Worm (Caenorhabditis elegans) whole organism, midembryonic: ENCODE results near the gene sel-9.

Source experiments
- T22C8.4 ChIP-seq: fragments of 200-800 bp; sonication (Bioruptor generic); IDR thresholded peaks from 2 replicates; pipeline ENCODE4 v1.3.6; 2022; ENCODE audit warnings: missing genetic modification characterization, missing compliant biosample characterization
- cog-1 ChIP-seq: sonication (generic microtip); optimal IDR thresholded peaks from 2 replicates; lab custom pipeline; 2016; ENCODE audit warnings: missing genetic modification characterization, missing compliant biosample characterization
- flt-1 ChIP-seq: fragments of 200-800 bp; sonication (Bioruptor generic); IDR thresholded peaks from 2 replicates; pipeline ENCODE4 v1.3.6; 2022; ENCODE audit warnings: missing genetic modification characterization, missing compliant biosample characterization
- klf-2 ChIP-seq: fragments of 200-800 bp; sonication (Bioruptor generic); conservative IDR thresholded peaks from 2 replicates; pipeline ENCODE4 v1.3.6; 2022; ENCODE audit warnings: missing genetic modification reagents, missing genetic modification characterization, missing compliant biosample characterization
- med-1 ChIP-seq: sonication (generic microtip); optimal IDR thresholded peaks from 2 replicates; lab custom pipeline; 2017; ENCODE audit warnings: missing genetic modification characterization, mild to moderate bottlenecking, missing compliant biosample characterization, antibody characterized with exemption, missing genetic modification reagents; ENCODE audit not compliant: insufficient read depth
- ref-1 ChIP-seq: fragments of 200-800 bp; sonication (Bioruptor generic); conservative IDR thresholded peaks from 2 replicates; pipeline ENCODE4 v1.3.6; 2022; ENCODE audit warnings: missing genetic modification reagents, missing genetic modification characterization, missing compliant biosample characterization
- tab-1 ChIP-seq: fragments of 200-800 bp; sonication (Bioruptor generic); IDR thresholded peaks from 2 replicates; pipeline ENCODE4 v1.3.6; 2022; ENCODE audit warnings: missing genetic modification characterization, missing compliant biosample characterization
- ztf-23 ChIP-seq: fragments of 200-800 bp; sonication (Bioruptor generic); IDR thresholded peaks from 2 replicates; pipeline ENCODE4 v1.3.6; 2022; ENCODE audit warnings: missing genetic modification reagents, missing genetic modification characterization, missing compliant biosample characterization
- ztf-29 ChIP-seq: fragments of 200-800 bp; sonication (Bioruptor generic); IDR thresholded peaks from 2 replicates; pipeline ENCODE4 v1.3.6; 2022; ENCODE audit warnings: missing genetic modification reagents, missing genetic modification characterization, missing compliant biosample characterization

The sel-9 gene

DNA sequence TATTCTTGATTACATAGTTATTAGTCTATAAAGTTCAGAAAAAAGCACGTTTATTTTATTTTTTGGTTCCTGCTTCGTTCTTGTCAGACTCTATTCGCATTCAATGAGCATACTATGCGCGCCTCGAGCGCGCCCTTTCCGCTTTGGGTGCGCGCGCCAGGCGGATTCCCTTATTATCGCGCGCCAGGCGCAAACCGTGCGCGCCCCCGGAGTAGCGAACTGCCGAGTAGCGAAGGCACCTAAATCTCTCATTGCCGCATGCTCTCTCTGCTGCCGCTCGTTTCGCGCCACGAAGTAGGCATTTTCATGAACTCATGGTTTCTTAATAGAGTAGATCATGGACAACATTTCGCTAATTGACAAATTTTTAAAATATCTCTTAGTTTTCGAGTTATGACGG, 24.7 kb upstream of the sel-9 start:
- TF ChIP-seq ref-1 (no peak), flt-1 (no peak), tab-1 (no peak), med-1 (GFP tag; lab: Kevin White, UChicago) (no peak), ztf-23 (no peak), klf-2 (GFP tag; lab: Robert Waterston, UW) (no peak), cog-1 (tag; lab: Kevin White, UChicago) (no peak), T22C8.4 (GFP tag; lab: Robert Waterston, UW) (no peak), ztf-29 (GFP tag; lab: Robert Waterston, UW) (no peak)

DNA sequence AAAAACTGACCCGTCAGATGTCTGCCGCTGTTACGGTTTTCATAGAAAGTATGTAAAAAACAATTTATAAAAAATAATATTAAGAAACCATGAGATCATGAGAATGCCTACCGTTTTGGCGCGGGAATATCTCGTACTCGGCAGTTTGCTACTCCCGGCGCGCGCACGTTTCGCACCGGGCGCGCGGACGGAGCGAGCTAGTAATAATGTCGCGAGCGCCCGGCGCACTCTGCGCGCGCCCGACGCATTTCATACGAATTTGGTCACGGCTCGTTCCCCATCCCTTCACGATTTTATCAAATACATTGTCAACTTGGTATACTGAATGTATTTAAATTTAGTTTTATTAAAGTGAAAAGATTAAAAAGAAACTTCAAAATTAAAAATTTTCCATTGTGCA, 23.5 kb upstream of the sel-9 start:
- TF ChIP-seq med-1 (GFP tag; lab: Kevin White, UChicago) (no peak), tab-1 (no peak), cog-1 (tag; lab: Kevin White, UChicago) (no peak), flt-1 (no peak)

DNA sequence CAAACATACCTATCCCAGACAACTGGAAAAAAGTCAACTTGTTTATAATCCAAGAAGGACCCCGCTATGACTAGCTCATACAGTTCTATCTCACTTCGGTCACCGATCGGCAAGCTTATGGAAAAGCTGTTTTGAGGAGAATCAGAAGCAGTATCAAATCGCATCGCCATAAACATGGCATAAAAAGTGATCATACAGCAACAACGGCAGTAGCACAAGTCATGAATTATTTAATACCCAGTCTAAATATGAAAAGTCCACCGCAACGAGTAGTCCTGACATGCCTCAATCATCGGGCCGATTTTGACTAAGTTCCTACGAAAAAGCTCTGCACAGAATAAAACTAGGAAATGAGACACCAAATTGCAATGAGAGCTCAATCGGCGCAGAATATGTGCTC, 21.2 kb upstream of the sel-9 start:
- no peak for TF ChIP-seq ref-1
- TF ChIP-seq ztf-29 (GFP tag; lab: Robert Waterston, UW): no peak
- TF ChIP-seq tab-1: no peak
- no peak for TF ChIP-seq flt-1
- TF ChIP-seq ztf-23: no peak
- TF ChIP-seq cog-1 (tag; lab: Kevin White, UChicago): no peak
- TF ChIP-seq klf-2 (GFP tag; lab: Robert Waterston, UW): no peak
- no peak for TF ChIP-seq T22C8.4 (GFP tag; lab: Robert Waterston, UW)
- TF ChIP-seq med-1 (GFP tag; lab: Kevin White, UChicago): no peak

DNA sequence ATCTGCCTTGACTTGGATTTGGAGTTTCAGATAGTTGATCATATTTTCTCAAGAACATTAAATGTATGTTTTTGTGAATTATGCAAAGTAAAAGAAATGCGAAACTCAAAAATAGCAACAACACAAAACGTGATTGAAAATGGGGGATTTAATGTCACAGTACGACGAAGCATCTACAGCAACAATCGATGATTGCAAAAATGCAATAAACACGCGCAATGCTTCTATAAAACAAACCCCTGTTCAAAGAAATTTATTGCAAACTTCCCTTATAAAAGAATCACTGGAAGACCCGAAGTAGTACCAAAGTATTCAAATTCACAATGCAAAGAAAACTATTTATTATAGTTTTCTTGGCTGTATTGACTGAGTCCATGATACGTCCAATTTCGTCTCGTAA, 15.8 kb upstream of the sel-9 start, which contains the start of gene clec-219:
Gene clec-219, plus strand, starts transcription at position 301 of the 400 bp plus-strand sequence.
- TF ChIP-seq cog-1 (tag; lab: Kevin White, UChicago) (no peak), ztf-29 (GFP tag; lab: Robert Waterston, UW) (no peak), med-1 (GFP tag; lab: Kevin White, UChicago) (no peak), ref-1 (no peak), klf-2 (GFP tag; lab: Robert Waterston, UW) (no peak), tab-1 (no peak), ztf-23 (no peak), T22C8.4 (GFP tag; lab: Robert Waterston, UW) (no peak), flt-1 (no peak)

DNA sequence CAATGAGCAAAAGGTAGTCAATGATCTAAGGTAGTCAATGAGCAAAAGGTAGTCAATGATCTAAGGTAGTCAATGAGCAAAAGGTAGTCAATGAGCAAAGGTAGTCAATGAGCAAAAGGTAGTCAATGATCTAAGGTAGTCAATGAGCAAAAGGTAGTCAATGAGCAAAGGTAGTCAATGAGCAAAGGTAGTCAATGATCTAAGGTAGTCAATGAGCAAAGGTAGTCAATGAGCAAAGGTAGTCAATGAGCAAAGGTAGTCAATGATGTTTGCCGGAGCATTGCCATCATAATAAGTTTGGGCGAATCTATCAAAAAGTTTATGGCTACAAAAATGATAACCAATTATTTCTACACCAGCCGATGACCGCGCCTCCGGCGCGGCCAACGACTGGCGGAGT, 12.4 kb upstream of the sel-9 start:
- TF ChIP-seq ztf-23 (peak; percentile 24; the same call in 1 of the 2 replicates), klf-2 (GFP tag; lab: Robert Waterston, UW) (peak; percentile 75), tab-1 (peak; percentile 44; the same call in 1 of the 2 replicates), flt-1 (peak; percentile 56)

DNA sequence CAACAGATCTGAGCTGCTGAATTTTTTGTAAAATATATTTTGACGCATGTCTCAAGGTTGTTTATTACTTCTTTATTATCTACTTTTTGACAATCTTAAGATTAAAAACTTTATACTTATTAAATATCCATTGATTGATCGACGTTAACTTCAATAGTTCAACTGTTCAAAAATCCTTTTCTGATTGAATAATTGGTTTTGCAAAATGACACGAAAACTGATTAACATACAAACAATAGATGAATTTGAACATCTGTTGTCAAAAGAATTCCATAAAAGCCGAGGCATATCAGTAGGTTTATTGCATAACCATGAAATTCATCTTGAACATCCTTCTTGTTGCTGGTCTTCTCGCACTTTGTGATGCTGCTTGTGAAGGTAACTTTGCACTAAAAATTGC, 8.8 kb upstream of the sel-9 start, which contains the start of gene W02D7.12:
Gene W02D7.12, plus strand, starts transcription at position 301 of the 400 bp plus-strand sequence.
- TF ChIP-seq klf-2 (GFP tag; lab: Robert Waterston, UW): no peak
- no peak for TF ChIP-seq cog-1 (tag; lab: Kevin White, UChicago)
- TF ChIP-seq T22C8.4 (GFP tag; lab: Robert Waterston, UW): no peak
- TF ChIP-seq ztf-29 (GFP tag; lab: Robert Waterston, UW): no peak
- no peak for TF ChIP-seq ztf-23

DNA sequence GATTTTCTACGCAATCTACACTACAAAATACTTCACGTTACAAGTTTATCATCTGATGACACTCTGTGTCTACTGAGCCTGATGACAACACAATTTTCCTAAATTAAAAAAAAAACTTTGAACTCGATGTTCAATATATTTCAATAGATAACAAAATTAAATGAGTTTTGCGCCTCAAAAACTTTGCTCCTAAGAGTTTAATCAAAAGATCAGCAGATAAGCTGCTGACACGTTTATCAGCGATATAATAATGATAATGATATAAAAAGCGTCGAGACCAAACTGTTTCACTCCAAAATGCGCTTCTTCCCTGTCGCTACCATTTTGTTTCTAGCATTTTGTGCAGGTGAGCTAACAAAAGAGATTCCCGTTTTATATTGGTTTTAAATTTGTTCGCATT, 5.3 kb upstream of the sel-9 start, which contains the start of gene clec-218:
Gene clec-218, plus strand, starts transcription at position 262 of the 400 bp plus-strand sequence.
- TF ChIP-seq klf-2 (GFP tag; lab: Robert Waterston, UW): no peak
- TF ChIP-seq ref-1: no peak
- no peak for TF ChIP-seq med-1 (GFP tag; lab: Kevin White, UChicago)
- no peak for TF ChIP-seq cog-1 (tag; lab: Kevin White, UChicago)
- TF ChIP-seq ztf-29 (GFP tag; lab: Robert Waterston, UW): no peak
- no peak for TF ChIP-seq tab-1
- no peak for TF ChIP-seq T22C8.4 (GFP tag; lab: Robert Waterston, UW)
- TF ChIP-seq ztf-23: no peak
- no peak for TF ChIP-seq flt-1

DNA sequence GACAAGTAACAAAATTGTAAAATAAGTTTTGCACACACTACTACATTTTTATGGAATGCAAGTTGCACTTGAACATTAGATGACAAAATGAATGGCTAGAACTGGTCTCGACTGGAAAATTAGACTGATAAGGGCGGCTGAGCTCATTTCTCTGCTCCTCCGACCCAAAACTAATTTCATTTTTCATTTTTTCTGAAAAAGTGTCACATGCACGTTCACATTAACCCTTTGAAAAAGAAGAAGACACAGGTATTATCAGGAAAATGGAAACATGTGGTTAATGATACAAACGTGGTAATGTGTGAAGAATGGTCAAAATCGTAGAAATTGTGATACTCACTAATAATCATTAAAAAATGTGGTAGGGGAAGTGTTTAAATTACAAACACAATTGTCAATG, 4.6 kb upstream of the sel-9 start:
- no peak for TF ChIP-seq cog-1 (tag; lab: Kevin White, UChicago)
- TF ChIP-seq ztf-23: no peak
- no peak for TF ChIP-seq T22C8.4 (GFP tag; lab: Robert Waterston, UW)
- TF ChIP-seq flt-1: no peak
- no peak for TF ChIP-seq ztf-29 (GFP tag; lab: Robert Waterston, UW)
- no peak for TF ChIP-seq ref-1

DNA sequence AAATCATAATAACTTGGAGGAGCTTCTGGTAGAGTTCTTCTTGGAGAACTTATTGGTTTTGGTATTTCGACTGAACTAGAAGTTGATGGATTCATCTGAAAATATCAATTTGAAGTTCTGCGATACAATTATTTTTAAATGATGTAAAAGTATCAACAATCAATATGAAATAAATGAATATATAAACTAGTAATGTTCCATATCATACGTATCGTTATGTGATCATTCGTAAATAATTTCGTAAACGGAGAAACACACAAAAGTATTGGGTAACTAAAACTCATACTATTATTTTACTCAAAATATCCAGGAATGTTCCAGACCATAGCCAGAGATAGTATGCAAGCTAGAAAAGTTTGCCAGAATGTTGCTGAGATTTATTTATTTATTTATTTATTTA, 4.0 kb upstream of the sel-9 start, which contains the start of gene W02D7.8:
Gene W02D7.8, minus strand, starts transcription at position 101 of the 400 bp plus-strand sequence.
- TF ChIP-seq tab-1 (no peak), flt-1 (no peak), cog-1 (tag; lab: Kevin White, UChicago) (no peak), klf-2 (GFP tag; lab: Robert Waterston, UW) (no peak), T22C8.4 (GFP tag; lab: Robert Waterston, UW) (no peak), ref-1 (no peak), ztf-23 (no peak), med-1 (GFP tag; lab: Kevin White, UChicago) (no peak), ztf-29 (GFP tag; lab: Robert Waterston, UW) (no peak)

DNA sequence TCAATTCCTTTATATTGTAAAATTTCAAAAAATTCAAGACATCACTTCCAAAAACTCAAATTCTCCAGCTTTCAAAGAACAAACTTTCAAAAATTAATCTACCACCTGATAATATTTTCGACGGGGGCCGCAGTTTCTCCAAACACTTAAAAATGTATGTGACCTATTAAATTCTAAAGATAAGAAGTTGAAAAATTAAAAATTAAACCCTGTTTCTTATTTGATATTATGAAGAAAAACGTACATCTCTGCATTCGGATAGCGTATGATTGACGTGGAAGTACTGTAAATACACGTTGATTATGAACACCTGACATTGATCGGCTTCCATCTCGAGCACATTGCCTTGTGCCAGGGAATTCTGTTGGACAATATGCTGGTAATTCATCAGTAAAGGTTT, 3.6 kb upstream of the sel-9 start:
- TF ChIP-seq tab-1 (no peak), ztf-23 (no peak), T22C8.4 (GFP tag; lab: Robert Waterston, UW) (no peak), klf-2 (GFP tag; lab: Robert Waterston, UW) (no peak)
